Worm (Caenorhabditis elegans): Measurements from ENCODE around the gene ephx-1.

Gene ephx-1

ce11 chrII:3992660-3993245 lies 12.0 kb upstream of the ephx-1 start, which contains the start of gene Y14H12A.1:
Y14H12A.1 (plus strand) TSS chrII:3993195.
- TF ChIP-seq aly-1 (tag; optimal IDR thresholded peaks at IDR 0.05): no peak
- no peak for TF ChIP-seq hmg-4 (GFP tag; optimal IDR thresholded peaks at IDR 0.05)
- TF ChIP-seq hnd-1 (tag; optimal IDR thresholded peaks at IDR 0.05): no peak
- TF ChIP-seq tra-4 (tag; optimal IDR thresholded peaks at IDR 0.05): no peak
- no peak for TF ChIP-seq tbx-11 (GFP tag; IDR thresholded peaks at IDR 0.05)
- TF ChIP-seq hmbx-1 (tag; optimal IDR thresholded peaks at IDR 0.05): no peak
- no peak for TF ChIP-seq ama-1 (optimal IDR thresholded peaks at IDR 0.05)
- TF ChIP-seq pes-1 (GFP tag; IDR thresholded peaks at IDR 0.05): no peak
- TF ChIP-seq ceh-13 (GFP tag; optimal IDR thresholded peaks at IDR 0.05): no peak
- TF ChIP-seq F13C5.2 (tag; optimal IDR thresholded peaks at IDR 0.05): no peak
- no peak for TF ChIP-seq scrt-1 (GFP tag; IDR thresholded peaks at IDR 0.05)
- no peak for TF ChIP-seq ceh-36 (tag; optimal IDR thresholded peaks at IDR 0.05)
- no peak for TF ChIP-seq flt-1 (GFP tag; IDR thresholded peaks at IDR 0.05)

- no peak for TF ChIP-seq scrt-1 (GFP tag; IDR thresholded peaks at IDR 0.05)
- no peak for TF ChIP-seq tra-4 (tag; optimal IDR thresholded peaks at IDR 0.05)
- no peak for TF ChIP-seq hnd-1 (tag; optimal IDR thresholded peaks at IDR 0.05)
- TF ChIP-seq flt-1 (GFP tag; IDR thresholded peaks at IDR 0.05): no peak
- TF ChIP-seq F13C5.2 (tag; optimal IDR thresholded peaks at IDR 0.05): no peak
- no peak for TF ChIP-seq tbx-11 (GFP tag; IDR thresholded peaks at IDR 0.05)
- TF ChIP-seq ama-1 (optimal IDR thresholded peaks at IDR 0.05): no peak
These were observed 8.7 kb upstream of the ephx-1 start, which contains the start of gene clc-22 for ce11 chrII:3996005-3996404. clc-22 (minus strand) TSS chrII:3996075.

- TF ChIP-seq pes-1 (GFP tag; IDR thresholded peaks at IDR 0.05) (no peak), ama-1 (optimal IDR thresholded peaks at IDR 0.05) (no peak), hmg-4 (GFP tag; optimal IDR thresholded peaks at IDR 0.05) (peak; percentile 54), sea-1 (GFP tag; conservative IDR thresholded peaks at IDR 0.05) (no peak), hmbx-1 (tag; optimal IDR thresholded peaks at IDR 0.05) (no peak), scrt-1 (GFP tag; IDR thresholded peaks at IDR 0.05) (peak; percentile 63; the same call in 1 of the 2 replicates), tbx-37 (GFP tag; conservative IDR thresholded peaks at IDR 0.05) (no peak), flt-1 (GFP tag; IDR thresholded peaks at IDR 0.05) (no peak), aly-1 (tag; optimal IDR thresholded peaks at IDR 0.05) (no peak), ets-7 (tag; optimal IDR thresholded peaks at IDR 0.05) (no peak), ceh-13 (GFP tag; optimal IDR thresholded peaks at IDR 0.05) (no peak), F13C5.2 (tag; optimal IDR thresholded peaks at IDR 0.05) (peak; percentile 25)
These were observed 5.2 kb upstream of the ephx-1 start for ce11 chrII:3999537-3999936.

ce11 chrII:4000430-4000829 lies 4.3 kb upstream of the ephx-1 start:
- TF ChIP-seq hmbx-1 (tag; optimal IDR thresholded peaks at IDR 0.05) (no peak), B0310.2 (tag; optimal IDR thresholded peaks at IDR 0.05) (no peak), ama-1 (optimal IDR thresholded peaks at IDR 0.05) (no peak), flt-1 (GFP tag; IDR thresholded peaks at IDR 0.05) (no peak), pes-1 (GFP tag; IDR thresholded peaks at IDR 0.05) (no peak), scrt-1 (GFP tag; IDR thresholded peaks at IDR 0.05) (no peak), tbx-11 (GFP tag; IDR thresholded peaks at IDR 0.05) (no peak)

ce11 chrII:4002134-4002533 lies 2.6 kb upstream of the ephx-1 start:
- no peak for TF ChIP-seq ets-7 (tag; optimal IDR thresholded peaks at IDR 0.05)
- no peak for TF ChIP-seq hnd-1 (tag; optimal IDR thresholded peaks at IDR 0.05)
- TF ChIP-seq ama-1 (optimal IDR thresholded peaks at IDR 0.05): no peak
- TF ChIP-seq tra-4 (tag; optimal IDR thresholded peaks at IDR 0.05): no peak
- no peak for TF ChIP-seq pes-1 (GFP tag; IDR thresholded peaks at IDR 0.05)
- no peak for TF ChIP-seq hmg-4 (GFP tag; optimal IDR thresholded peaks at IDR 0.05)
- TF ChIP-seq ceh-36 (tag; optimal IDR thresholded peaks at IDR 0.05): no peak

ce11 chrII:4007972-4008371 lies 3.3 kb downstream of the ephx-1 start:
- TF ChIP-seq aly-1 (tag; optimal IDR thresholded peaks at IDR 0.05): no peak
- no peak for TF ChIP-seq tbx-37 (GFP tag; conservative IDR thresholded peaks at IDR 0.05)
- TF ChIP-seq tra-4 (tag; optimal IDR thresholded peaks at IDR 0.05): no peak
- no peak for TF ChIP-seq tbx-11 (GFP tag; IDR thresholded peaks at IDR 0.05)
- TF ChIP-seq F13C5.2 (tag; optimal IDR thresholded peaks at IDR 0.05): no peak
- TF ChIP-seq hmbx-1 (tag; optimal IDR thresholded peaks at IDR 0.05): no peak

ce11 chrII:4011518-4011917 lies 6.8 kb downstream of the ephx-1 start:
- no peak for TF ChIP-seq ceh-13 (GFP tag; optimal IDR thresholded peaks at IDR 0.05)
- no peak for TF ChIP-seq tra-4 (tag; optimal IDR thresholded peaks at IDR 0.05)
- TF ChIP-seq hmg-4 (GFP tag; optimal IDR thresholded peaks at IDR 0.05): no peak
- no peak for TF ChIP-seq aly-1 (tag; optimal IDR thresholded peaks at IDR 0.05)
- no peak for TF ChIP-seq hnd-1 (tag; optimal IDR thresholded peaks at IDR 0.05)
- TF ChIP-seq flt-1 (GFP tag; IDR thresholded peaks at IDR 0.05): no peak
- TF ChIP-seq sea-1 (GFP tag; conservative IDR thresholded peaks at IDR 0.05): no peak
- TF ChIP-seq ama-1 (optimal IDR thresholded peaks at IDR 0.05): no peak
- TF ChIP-seq B0310.2 (tag; optimal IDR thresholded peaks at IDR 0.05): no peak
- TF ChIP-seq F13C5.2 (tag; optimal IDR thresholded peaks at IDR 0.05): no peak
- no peak for TF ChIP-seq pes-1 (GFP tag; IDR thresholded peaks at IDR 0.05)
- no peak for TF ChIP-seq tbx-11 (GFP tag; IDR thresholded peaks at IDR 0.05)
- no peak for TF ChIP-seq hmbx-1 (tag; optimal IDR thresholded peaks at IDR 0.05)

ce11 chrII:4018617-4019016 lies 13.9 kb downstream of the ephx-1 start, which contains the start of gene K07D4.6:
K07D4.6 (minus strand) TSS chrII:4018717.
- TF ChIP-seq hnd-1 (tag; optimal IDR thresholded peaks at IDR 0.05) (no peak), hmg-4 (GFP tag; optimal IDR thresholded peaks at IDR 0.05) (no peak), flt-1 (GFP tag; IDR thresholded peaks at IDR 0.05) (no peak), ceh-13 (GFP tag; optimal IDR thresholded peaks at IDR 0.05) (no peak), tra-4 (tag; optimal IDR thresholded peaks at IDR 0.05) (no peak), F13C5.2 (tag; optimal IDR thresholded peaks at IDR 0.05) (no peak), ceh-36 (tag; optimal IDR thresholded peaks at IDR 0.05) (no peak), ama-1 (optimal IDR thresholded peaks at IDR 0.05) (no peak), aly-1 (tag; optimal IDR thresholded peaks at IDR 0.05) (no peak), scrt-1 (GFP tag; IDR thresholded peaks at IDR 0.05) (no peak), pes-1 (GFP tag; IDR thresholded peaks at IDR 0.05) (no peak), ets-7 (tag; optimal IDR thresholded peaks at IDR 0.05) (no peak), sea-1 (GFP tag; conservative IDR thresholded peaks at IDR 0.05) (no peak), tbx-11 (GFP tag; IDR thresholded peaks at IDR 0.05) (no peak), B0310.2 (tag; optimal IDR thresholded peaks at IDR 0.05) (no peak), tbx-37 (GFP tag; conservative IDR thresholded peaks at IDR 0.05) (no peak), hmbx-1 (tag; optimal IDR thresholded peaks at IDR 0.05) (no peak)
